Fruit fly (Drosophila melanogaster) whole organism, embryonic: Measurements from ENCODE around the gene CG12171.

ENCODE experiments used
- B-H2 ChIP-seq: fragments of 200-800 bp; sonication (Bioruptor generic); optimal IDR thresholded peaks from 2 replicates; lab custom pipeline; 2018; ENCODE audit warnings: missing biosample characterization, mild to moderate bottlenecking, missing genetic modification characterization
- BtbVII ChIP-seq: fragments of 200-800 bp; sonication (Bioruptor generic); optimal IDR thresholded peaks from 3 replicates; lab custom pipeline; 2017; ENCODE audit warnings: missing biosample characterization, mild to moderate bottlenecking, missing genetic modification characterization
- CG12391 ChIP-seq: fragments of 200-800 bp; sonication (Bioruptor generic); optimal IDR thresholded peaks from 3 replicates; lab custom pipeline; 2018; ENCODE audit warnings: missing biosample characterization, mild to moderate bottlenecking, missing genetic modification characterization, moderate library complexity
- CG14441 ChIP-seq: fragments of 200-800 bp; sonication (Bioruptor generic); IDR thresholded peaks from 2 replicates; pipeline ENCODE4 v1.3.6; 2022; ENCODE audit warnings: missing biosample characterization, missing genetic modification characterization
- CG15479 ChIP-seq: fragments of 200-800 bp; sonication (Bioruptor generic); optimal IDR thresholded peaks from 3 replicates; lab custom pipeline; 2019; ENCODE audit warnings: missing biosample characterization, mild to moderate bottlenecking, missing genetic modification characterization, moderate library complexity
- CG15514 ChIP-seq: fragments of 200-800 bp; sonication (Bioruptor generic); optimal IDR thresholded peaks from 3 replicates; lab custom pipeline; 2017; ENCODE audit warnings: missing biosample characterization, missing genetic modification characterization, mild to moderate bottlenecking, moderate library complexity, missing genetic modification reagents
- CG15696 ChIP-seq: fragments of 200-800 bp; sonication (Bioruptor generic); optimal IDR thresholded peaks from 2 replicates; lab custom pipeline; 2019; ENCODE audit warnings: missing biosample characterization, mild to moderate bottlenecking, missing genetic modification characterization, moderate library complexity
- CG17385 ChIP-seq: fragments of 200-800 bp; sonication (Bioruptor generic); optimal IDR thresholded peaks from 3 replicates; lab custom pipeline; 2018; ENCODE audit warnings: missing biosample characterization, mild to moderate bottlenecking, missing genetic modification characterization
- CG18262 ChIP-seq: fragments of 200-800 bp; optimal IDR thresholded peaks from 3 replicates; lab custom pipeline; 2019; ENCODE audit warnings: missing biosample characterization, mild to moderate bottlenecking, missing genetic modification characterization, moderate library complexity
- CG1832 ChIP-seq: fragments of 200-800 bp; sonication (Bioruptor generic); optimal IDR thresholded peaks from 2 replicates; lab custom pipeline; 2017; ENCODE audit warnings: missing biosample characterization, mild to moderate bottlenecking, missing genetic modification characterization, inconsistent platforms
- CG18599 ChIP-seq: fragments of 200-800 bp; sonication (Bioruptor generic); optimal IDR thresholded peaks from 3 replicates; lab custom pipeline; 2017; ENCODE audit warnings: missing biosample characterization, missing genetic modification characterization, mild to moderate bottlenecking, moderate library complexity, missing genetic modification reagents
- CG3407 ChIP-seq: fragments of 200-800 bp; sonication (Bioruptor generic); optimal IDR thresholded peaks from 2 replicates; lab custom pipeline; 2018; ENCODE audit warnings: missing biosample characterization, mild to moderate bottlenecking, missing genetic modification characterization
- CG6654 ChIP-seq: fragments of 200-800 bp; sonication (Bioruptor generic); optimal IDR thresholded peaks from 2 replicates; lab custom pipeline; 2017; ENCODE audit warnings: missing biosample characterization, mild to moderate bottlenecking, missing genetic modification characterization
- CG7987 ChIP-seq: fragments of 200-800 bp; sonication (Bioruptor generic); optimal IDR thresholded peaks from 2 replicates; lab custom pipeline; 2018; ENCODE audit warnings: missing biosample characterization, mild to moderate bottlenecking, missing genetic modification characterization, moderate library complexity
- CG8290 ChIP-seq, 3 experiments: fragments of 200-800 bp; sonication (Bioruptor generic); optimal IDR thresholded peaks; 2 replicates each; lab custom pipeline; 2016 to 2019; ENCODE audit warnings: missing biosample characterization in 3 of 3, missing genetic modification characterization in 3 of 3, mild to moderate bottlenecking in 2 of 3, moderate library complexity in 1 of 3
- CG8388 ChIP-seq: fragments of 200-800 bp; sonication (Bioruptor generic); optimal IDR thresholded peaks from 2 replicates; lab custom pipeline; 2019; ENCODE audit warnings: missing biosample characterization, mild to moderate bottlenecking, missing genetic modification characterization, moderate library complexity
- CTCF ChIP-seq: fragments of 200-800 bp; sonication (Bioruptor generic); optimal IDR thresholded peaks from 2 replicates; lab custom pipeline; 2017; ENCODE audit warnings: missing biosample characterization, mild to moderate bottlenecking, missing genetic modification characterization, moderate library complexity
- CoRest ChIP-seq: fragments of 200-800 bp; sonication (Bioruptor generic); optimal IDR thresholded peaks from 3 replicates; lab custom pipeline; 2018; ENCODE audit warnings: missing biosample characterization, mild to moderate bottlenecking, missing genetic modification characterization, moderate library complexity
- D ChIP-seq, 2 experiments: fragments of 200-800 bp in 1 of 2; fragments of >200 bp in 1 of 2; sonication (Bioruptor generic) in 1 of 2; optimal IDR thresholded peaks; 2 replicates in 1 of 2; 3 replicates in 1 of 2; lab custom pipeline; 2017; ENCODE audit warnings: mild to moderate bottlenecking in 1 of 2, missing biosample characterization in 1 of 2, missing genetic modification characterization in 1 of 2, missing genetic modification reagents in 1 of 2
- Dll ChIP-seq: fragments of 200-800 bp; sonication (Bioruptor generic); IDR thresholded peaks from 4 replicates; pipeline ENCODE4 v1.3.6; 2022; ENCODE audit warnings: missing biosample characterization, missing genetic modification characterization; ENCODE audit not compliant: partially characterized antibody
- Fer1 ChIP-seq: fragments of 200-800 bp; sonication (Bioruptor generic); optimal IDR thresholded peaks from 2 replicates; lab custom pipeline; 2017; ENCODE audit warnings: missing biosample characterization, mild to moderate bottlenecking, missing genetic modification characterization
- Hr78 ChIP-seq, 2 experiments: fragments of 200-800 bp in 1 of 2; fragments of >200 bp in 1 of 2; sonication (Bioruptor generic) in 1 of 2; optimal IDR thresholded peaks; 2 replicates each; lab custom pipeline; 2017 to 2019; ENCODE audit warnings: missing biosample characterization in 2 of 2, missing genetic modification characterization in 2 of 2, mild to moderate bottlenecking in 1 of 2, moderate library complexity in 1 of 2
- MTF-1 ChIP-seq: fragments of 200-800 bp; sonication (Bioruptor generic); optimal IDR thresholded peaks from 2 replicates; lab custom pipeline; 2018; ENCODE audit warnings: missing biosample characterization, mild to moderate bottlenecking, missing genetic modification characterization, borderline replicate concordance
- Med ChIP-seq: fragments of 200-800 bp; sonication (Bioruptor generic); peaks from one replicate; lab custom pipeline; 2016; ENCODE audit warnings: missing biosample characterization, missing genetic modification characterization, mild to moderate bottlenecking, inconsistent platforms, moderate library complexity
- Nf-YB ChIP-seq: fragments of 200-800 bp; sonication (Bioruptor generic); optimal IDR thresholded peaks from 3 replicates; lab custom pipeline; 2019; ENCODE audit warnings: missing biosample characterization, mild to moderate bottlenecking, missing genetic modification characterization, moderate library complexity
- Tbp ChIP-seq: fragments of >200 bp; optimal IDR thresholded peaks from 2 replicates; lab custom pipeline; 2018; ENCODE audit warnings: missing biosample characterization, missing genetic modification characterization
- Trl ChIP-seq, 3 experiments: fragments of >200 bp in 2 of 3; fragments of 200-800 bp in 1 of 3; sonication (Bioruptor generic) in 1 of 3; optimal IDR thresholded peaks; 2 replicates in 1 of 3; 3 replicates in 2 of 3; lab custom pipeline; 2016 to 2017; ENCODE audit warnings: missing biosample characterization in 1 of 3, missing genetic modification characterization in 1 of 3
- Xbp1 ChIP-seq: fragments of 200-800 bp; sonication (Bioruptor generic); optimal IDR thresholded peaks from 3 replicates; lab custom pipeline; 2016; ENCODE audit warnings: missing biosample characterization, mild to moderate bottlenecking, missing genetic modification characterization
- corto ChIP-seq: fragments of 200-800 bp; sonication (Bioruptor generic); optimal IDR thresholded peaks from 2 replicates; lab custom pipeline; 2016; ENCODE audit warnings: missing biosample characterization, mild to moderate bottlenecking, missing genetic modification characterization, moderate library complexity
- disco-r ChIP-seq: fragments of 200-800 bp; sonication (Bioruptor generic); optimal IDR thresholded peaks from 2 replicates; lab custom pipeline; 2016; ENCODE audit warnings: missing biosample characterization, missing genetic modification characterization
- esg ChIP-seq: fragments of 200-800 bp; sonication (Bioruptor generic); conservative IDR thresholded peaks from 2 replicates; pipeline ENCODE4 v1.3.6; 2022; ENCODE audit warnings: missing biosample characterization, missing genetic modification characterization
- eyg ChIP-seq: fragments of 200-800 bp; sonication (Bioruptor generic); optimal IDR thresholded peaks from 3 replicates; lab custom pipeline; 2016; ENCODE audit warnings: missing biosample characterization, missing genetic modification characterization
- fd3F ChIP-seq: fragments of 200-800 bp; sonication (Bioruptor generic); optimal IDR thresholded peaks from 2 replicates; lab custom pipeline; 2018; ENCODE audit warnings: missing biosample characterization, mild to moderate bottlenecking, missing genetic modification characterization, moderate library complexity
- fd64A ChIP-seq: fragments of 200-800 bp; sonication (Bioruptor generic); optimal IDR thresholded peaks from 3 replicates; lab custom pipeline; 2018; ENCODE audit warnings: missing biosample characterization, mild to moderate bottlenecking, missing genetic modification characterization
- ham ChIP-seq: fragments of 200-800 bp; sonication (Bioruptor generic); IDR thresholded peaks from 2 replicates; pipeline ENCODE4 v1.3.6; 2022; ENCODE audit warnings: missing biosample characterization, missing genetic modification characterization
- insv ChIP-seq, 2 experiments: fragments of 200-800 bp; sonication (Bioruptor generic); optimal IDR thresholded peaks; 3 replicates each; lab custom pipeline; 2016 to 2018; ENCODE audit warnings: missing biosample characterization in 2 of 2, missing genetic modification characterization in 2 of 2
- jigr1 ChIP-seq: fragments of 200-800 bp; sonication (Bioruptor generic); IDR thresholded peaks from 3 replicates; pipeline ENCODE4 v1.3.6; 2022; ENCODE audit warnings: missing biosample characterization, missing genetic modification characterization
- jumu ChIP-seq: fragments of 200-800 bp; sonication (Bioruptor generic); optimal IDR thresholded peaks from 3 replicates; lab custom pipeline; 2016; ENCODE audit warnings: missing biosample characterization, missing genetic modification characterization
- kni ChIP-seq: fragments of 200-800 bp; sonication (Bioruptor generic); optimal IDR thresholded peaks from 3 replicates; lab custom pipeline; 2017; ENCODE audit warnings: mild to moderate bottlenecking, missing biosample characterization, missing genetic modification reagents, missing genetic modification characterization
- lbe ChIP-seq: fragments of 200-800 bp; sonication (Bioruptor generic); optimal IDR thresholded peaks from 2 replicates; lab custom pipeline; 2016; ENCODE audit warnings: missing biosample characterization, mild to moderate bottlenecking, missing genetic modification characterization
- mirr ChIP-seq: fragments of 200-800 bp; sonication (Bioruptor generic); optimal IDR thresholded peaks from 3 replicates; lab custom pipeline; 2018; ENCODE audit warnings: missing biosample characterization, mild to moderate bottlenecking, missing genetic modification characterization
- odd ChIP-seq: fragments of 200-800 bp; sonication (Bioruptor generic); optimal IDR thresholded peaks from 2 replicates; lab custom pipeline; 2017; ENCODE audit warnings: missing biosample characterization, mild to moderate bottlenecking, missing genetic modification characterization
- p53 ChIP-seq: fragments of 200-800 bp; sonication (Bioruptor generic); optimal IDR thresholded peaks from 2 replicates; lab custom pipeline; 2016; ENCODE audit warnings: missing biosample characterization, missing genetic modification characterization
- pzg ChIP-seq: fragments of 200-800 bp; sonication (Bioruptor generic); optimal IDR thresholded peaks from 3 replicates; lab custom pipeline; 2018; ENCODE audit warnings: missing biosample characterization, mild to moderate bottlenecking, missing genetic modification characterization, moderate library complexity
- sd ChIP-seq: fragments of 200-800 bp; sonication (Bioruptor generic); optimal IDR thresholded peaks from 3 replicates; lab custom pipeline; 2018; ENCODE audit warnings: missing biosample characterization, mild to moderate bottlenecking, missing genetic modification characterization, moderate library complexity
- toy ChIP-seq: fragments of 200-800 bp; sonication (Bioruptor generic); IDR thresholded peaks from 2 replicates; pipeline ENCODE4 v1.3.6; 2022; ENCODE audit warnings: missing biosample characterization, missing genetic modification characterization
- zen2 ChIP-seq: fragments of 200-800 bp; sonication (Bioruptor generic); IDR thresholded peaks from 3 replicates; pipeline ENCODE4 v1.3.6; 2022; ENCODE audit warnings: missing biosample characterization, missing genetic modification characterization; ENCODE audit not compliant: partially characterized antibody

The CG12171 gene

DNA sequence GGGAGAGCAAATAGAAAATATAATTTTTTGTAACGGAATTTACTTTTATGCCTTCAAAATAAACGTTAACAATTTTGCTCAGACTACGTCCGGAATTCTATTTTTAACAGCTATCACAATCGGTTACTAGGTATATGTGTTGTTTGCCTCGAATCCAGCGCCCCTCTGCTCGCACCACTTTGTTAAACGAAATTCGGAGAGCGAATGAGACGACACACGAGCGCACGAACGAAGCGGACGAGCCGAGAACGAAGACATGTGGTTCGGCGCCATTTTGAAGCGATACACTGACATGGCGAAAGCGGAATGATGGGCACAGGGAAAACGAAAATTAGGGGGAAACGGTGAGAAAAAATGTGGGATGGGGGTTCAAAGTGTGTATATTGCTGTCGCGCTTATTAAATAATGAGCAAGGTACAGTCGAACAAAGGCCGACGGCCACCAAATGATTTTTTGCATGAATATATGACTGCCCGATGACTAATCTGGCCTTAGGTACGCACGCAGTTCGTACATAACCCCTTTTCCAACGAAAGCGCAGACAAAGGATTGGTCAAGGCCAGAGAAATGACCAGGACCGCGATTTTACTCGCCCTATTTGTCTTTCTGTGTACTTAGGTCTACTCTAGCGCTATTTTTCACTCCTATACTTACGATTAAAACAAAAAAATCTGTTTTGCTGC lies 32.9 kb upstream of the CG12171 start (continued):
- no peak for TF ChIP-seq CG14441 (GFP tag; lab: Robert Waterston, UW)
- TF ChIP-seq fd64A (GFP tag; lab: Kevin White, UChicago) = no peak
- peak; percentile 39 for TF ChIP-seq CG18599
- TF ChIP-seq B-H2 (GFP tag; lab: Kevin White, UChicago) = peak; percentile 79
- no peak for TF ChIP-seq disco-r (GFP tag; lab: Kevin White, UChicago)
- TF ChIP-seq Xbp1 (GFP tag; lab: Kevin White, UChicago) = peak; percentile 1
- TF ChIP-seq CTCF (GFP tag; lab: Kevin White, UChicago) = no peak
- TF ChIP-seq CG6654 (GFP tag; lab: Kevin White, UChicago) = no peak
- TF ChIP-seq Tbp (GFP tag; lab: Kevin White, UChicago) = peak; percentile 82
- TF ChIP-seq Dll (GFP tag; lab: Robert Waterston, UW) = no peak
- TF ChIP-seq CG1832 = no peak
- TF ChIP-seq CG18262 (tag; lab: Kevin White, UChicago) = no peak
- TF ChIP-seq CG17385 (GFP tag; lab: Kevin White, UChicago) = no peak
- no peak for TF ChIP-seq pzg
- no peak for TF ChIP-seq jigr1
- TF ChIP-seq eyg = peak; percentile 14
- TF ChIP-seq lbe (GFP tag; lab: Kevin White, UChicago) = peak; percentile 64
- TF ChIP-seq BtbVII (GFP tag; lab: Kevin White, UChicago) = peak; percentile 15
- TF ChIP-seq Nf-YB (GFP tag; lab: Kevin White, UChicago) = peak; percentile 1
- no peak for TF ChIP-seq CG8388 (GFP tag; lab: Kevin White, UChicago)
- peak in 1 of 2 experiments; percentile 52 for TF ChIP-seq Hr78 (GFP tag; optimal IDR thresholded peaks at IDR 0.05; lab: Kevin White, UChicago)
- peak; percentile 55 for TF ChIP-seq corto
- TF ChIP-seq fd3F (GFP tag; lab: Kevin White, UChicago) = no peak
- no peak for TF ChIP-seq CG15696 (tag; lab: Kevin White, UChicago)
- TF ChIP-seq jumu (GFP tag; lab: Kevin White, UChicago) = peak; percentile 9
- peak; percentile 95 for TF ChIP-seq sd (tag; lab: Kevin White, UChicago)
- TF ChIP-seq mirr = peak; percentile 75
- TF ChIP-seq insv (GFP tag; optimal IDR thresholded peaks at IDR 0.05; lab: Kevin White, UChicago) = no peak
- TF ChIP-seq CG15514 (GFP tag; lab: Kevin White, UChicago) = peak; percentile 39
- TF ChIP-seq Trl (optimal IDR thresholded peaks at IDR 0.05; lab: Kevin White, UChicago) = peak in 1 of 2 experiments; percentile 85
- peak; percentile 6 for TF ChIP-seq Trl (GFP tag; optimal IDR thresholded peaks at IDR 0.05; lab: Kevin White, UChicago)
- TF ChIP-seq CG8290 (GFP tag; optimal IDR thresholded peaks at IDR 0.05; lab: Kevin White, UChicago) = no peak
- TF ChIP-seq CG8290 (tag; optimal IDR thresholded peaks at IDR 0.05; lab: Kevin White, UChicago) = peak in 1 of 2 experiments; percentile 75
- peak; percentile 65 for TF ChIP-seq D (optimal IDR thresholded peaks at IDR 0.05; lab: Kevin White, UChicago)
- TF ChIP-seq D (GFP tag; optimal IDR thresholded peaks at IDR 0.05; lab: Kevin White, UChicago) = no peak
- TF ChIP-seq ham = no peak
- no peak for TF ChIP-seq esg (GFP tag; lab: Robert Waterston, UW)
- TF ChIP-seq odd (GFP tag; lab: Kevin White, UChicago) = peak; percentile 21
- no peak for TF ChIP-seq zen2 (GFP tag; lab: Robert Waterston, UW)
- no peak for TF ChIP-seq p53 (GFP tag; lab: Kevin White, UChicago)
- TF ChIP-seq CoRest (tag; lab: Kevin White, UChicago) = no peak
- no peak for TF ChIP-seq toy (GFP tag; lab: Robert Waterston, UW)
- peak; percentile 7 for TF ChIP-seq CG15479 (GFP tag; lab: Kevin White, UChicago)
- TF ChIP-seq MTF-1 (GFP tag; lab: Kevin White, UChicago) = peak; percentile 21
- peak; percentile 60 for TF ChIP-seq CG7987
- peak; percentile 84 for TF ChIP-seq Med
- peak; percentile 22 for TF ChIP-seq CG12391 (tag; lab: Kevin White, UChicago)
- TF ChIP-seq kni (GFP tag; lab: Kevin White, UChicago) = peak; percentile 76
- peak; percentile 42 for TF ChIP-seq Fer1 (GFP tag; lab: Kevin White, UChicago)
- TF ChIP-seq CG3407 (GFP tag; lab: Kevin White, UChicago) = no peak
